Fruit fly (Drosophila melanogaster): ENCODE data around the gene p24-2.

DNA sequence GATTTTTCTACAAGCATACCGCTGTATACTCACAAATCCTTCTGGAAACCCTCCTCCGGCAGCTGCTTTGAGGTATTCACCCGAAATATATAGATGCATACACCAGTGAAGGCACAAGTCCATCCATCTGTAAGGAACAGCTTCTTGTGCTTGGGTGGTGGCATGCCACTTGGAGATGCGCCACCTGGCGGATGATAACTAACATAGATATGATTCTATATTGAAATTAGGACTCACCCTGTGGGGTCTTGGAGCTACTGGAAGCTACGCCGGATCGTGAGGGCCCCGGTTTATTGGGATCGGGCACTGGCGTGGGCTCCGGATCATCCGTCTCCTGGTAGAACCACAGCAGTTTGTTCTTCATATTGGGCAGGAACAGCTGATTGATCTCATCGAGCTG is 19.4 kb downstream of the p24-2 start:
- TF ChIP-seq EcR (GFP tag; optimal IDR thresholded peaks at IDR 0.05) (no peak), usp (GFP tag; optimal IDR thresholded peaks at IDR 0.05) (no peak), Dll (optimal IDR thresholded peaks at IDR 0.05) (no peak), CG8478 (optimal IDR thresholded peaks at IDR 0.05) (no peak), psq (optimal IDR thresholded peaks at IDR 0.05) (no peak)
